Worm (Caenorhabditis elegans): Measurements from ENCODE around the gene col-76.

- TF ChIP-seq nhr-23 (tag; optimal IDR thresholded peaks at IDR 0.05) = no peak
- TF ChIP-seq pha-4 (tag; optimal IDR thresholded peaks at IDR 0.05) = no peak
- no peak for TF ChIP-seq ztf-11 (tag; optimal IDR thresholded peaks at IDR 0.05)
- TF ChIP-seq hmg-11 (tag; optimal IDR thresholded peaks at IDR 0.05) = no peak
- TF ChIP-seq nhr-43 (tag; optimal IDR thresholded peaks at IDR 0.05; ENCODE audit: poor library complexity, severe bottlenecking) = no peak
- TF ChIP-seq nhr-237 (tag; optimal IDR thresholded peaks at IDR 0.05) = no peak
- TF ChIP-seq lin-15B (tag; optimal IDR thresholded peaks at IDR 0.05) = no peak
- TF ChIP-seq pqm-1 (tag; optimal IDR thresholded peaks at IDR 0.05) = no peak
- no peak for TF ChIP-seq nhr-11 (tag; optimal IDR thresholded peaks at IDR 0.05)
- TF ChIP-seq ama-1 (optimal IDR thresholded peaks at IDR 0.05) = no peak
- TF ChIP-seq snpc-4 (tag; optimal IDR thresholded peaks at IDR 0.05) = no peak
- no peak for TF ChIP-seq skn-1 (tag; optimal IDR thresholded peaks at IDR 0.05)
- no peak for TF ChIP-seq jun-1 (tag; optimal IDR thresholded peaks at IDR 0.05)
Measured at ce11 chrII:8246476-8246875, 42.3 kb downstream of the col-76 start, which contains the start of gene F35C11.3.

Data from whole organism, L3 larva.